Worm (Caenorhabditis elegans): ENCODE results near the gene srbc-71.

srbc-71 gene

DNA sequence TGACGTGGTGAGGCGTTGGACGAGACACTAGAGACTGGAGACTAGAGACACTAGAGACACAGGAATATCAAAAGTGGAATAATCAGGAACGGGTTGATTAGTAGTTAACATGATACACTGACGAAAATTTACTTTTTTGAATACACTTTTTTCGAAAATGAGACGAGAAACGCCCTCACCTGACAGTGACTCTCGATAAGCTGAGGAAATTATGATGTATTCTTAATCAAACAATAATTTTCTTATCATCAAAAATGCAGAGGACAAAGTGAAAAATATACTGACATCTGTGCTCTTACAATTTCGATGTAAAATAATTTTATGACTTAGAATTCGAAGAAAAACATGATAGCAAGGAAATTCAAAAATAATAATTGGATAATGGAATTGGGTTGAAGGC lies 33.7 kb upstream of the srbc-71 start:
- TF ChIP-seq him-1 (tag; optimal IDR thresholded peaks at IDR 0.05) = no peak
- no peak for TF ChIP-seq K12H6.12 (tag; optimal IDR thresholded peaks at IDR 0.05)
- no peak for TF ChIP-seq F22D6.2 (tag; optimal IDR thresholded peaks at IDR 0.05)
- no peak for TF ChIP-seq bed-1 (GFP tag; IDR thresholded peaks at IDR 0.05)
- peak; percentile 45 for TF ChIP-seq nhr-80 (tag; optimal IDR thresholded peaks at IDR 0.05)
- 0 out of 2 replicates have a peak, but pooled peaks have one; percentile 40 for TF ChIP-seq dox-1 (GFP tag; IDR thresholded peaks at IDR 0.05)

DNA sequence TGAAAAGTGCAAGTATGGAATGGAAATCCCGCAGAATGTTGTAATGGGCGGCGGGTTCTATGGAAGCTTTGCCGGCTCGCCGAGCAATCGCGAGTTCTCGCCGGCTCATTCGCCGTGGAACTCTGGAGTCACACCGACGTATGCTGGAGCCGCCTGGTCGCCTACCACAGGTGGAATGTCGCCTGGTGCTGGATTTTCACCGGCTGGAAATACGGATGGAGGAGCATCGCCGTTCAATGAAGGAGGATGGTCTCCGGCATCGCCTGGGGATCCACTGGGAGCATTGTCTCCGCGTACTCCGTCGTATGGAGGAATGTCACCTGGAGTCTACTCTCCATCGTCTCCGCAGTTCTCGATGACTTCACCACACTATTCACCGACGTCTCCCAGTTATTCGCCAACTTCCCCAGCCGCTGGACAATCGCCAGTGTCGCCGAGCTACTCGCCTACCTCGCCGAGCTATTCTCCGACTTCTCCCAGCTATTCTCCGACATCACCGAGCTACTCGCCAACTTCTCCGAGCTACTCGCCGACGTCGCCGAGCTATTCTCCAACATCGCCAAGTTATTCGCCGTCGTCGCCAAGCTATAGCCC lies 29.3 kb upstream of the srbc-71 start:
- TF ChIP-seq egrh-3 (GFP tag; IDR thresholded peaks at IDR 0.05) = peak; percentile 54; the same call in 1 of the 2 replicates
- TF ChIP-seq pbrm-1 (GFP tag; IDR thresholded peaks at IDR 0.05) = no peak
- peak; percentile 16 for TF ChIP-seq sptf-2 (GFP tag; optimal IDR thresholded peaks at IDR 0.05)
- TF ChIP-seq K12H6.12 (tag; optimal IDR thresholded peaks at IDR 0.05) = no peak
- peak; percentile 67 for TF ChIP-seq zfh-2 (GFP tag; conservative IDR thresholded peaks at IDR 0.05)
- no peak for TF ChIP-seq gei-17 (GFP tag; optimal IDR thresholded peaks at IDR 0.05)
- TF ChIP-seq sdz-38 (tag; optimal IDR thresholded peaks at IDR 0.05) = no peak
- no peak for TF ChIP-seq mel-28 (tag; optimal IDR thresholded peaks at IDR 0.05; ENCODE audit: borderline replicate concordance)
- no peak for TF ChIP-seq Y95B8A.8 (GFP tag; IDR thresholded peaks at IDR 0.05)

ce11 chrIV:4247770-4248169 lies 22.0 kb upstream of the srbc-71 start, which contains the start of gene ama-1:
Gene ama-1, plus strand, starts transcription at chrIV:4248070.
- TF ChIP-seq ccch-3 (GFP tag; optimal IDR thresholded peaks at IDR 0.05) = no peak
- TF ChIP-seq athp-1 (tag; optimal IDR thresholded peaks at IDR 0.05) = no peak
- TF ChIP-seq snpc-4 (GFP tag; optimal IDR thresholded peaks at IDR 0.05) = no peak
- TF ChIP-seq snpc-4 (tag; optimal IDR thresholded peaks at IDR 0.05) = no peak
- TF ChIP-seq lsl-1 (GFP tag; optimal IDR thresholded peaks at IDR 0.05) = peak; percentile 2
- no peak for TF ChIP-seq akir-1 (GFP tag; optimal IDR thresholded peaks at IDR 0.05)
- no peak for TF ChIP-seq mes-4 (tag; optimal IDR thresholded peaks at IDR 0.05)
- no peak for TF ChIP-seq snpc-1.1 (tag; optimal IDR thresholded peaks at IDR 0.05; ENCODE audit: insufficient read depth)
- TF ChIP-seq B0019.2 (GFP tag; conservative IDR thresholded peaks at IDR 0.05) = no peak
- TF ChIP-seq cebp-1 (GFP tag; IDR thresholded peaks at IDR 0.05) = no peak
- peak; percentile 72 for TF ChIP-seq cebp-1 (tag; optimal IDR thresholded peaks at IDR 0.05)
- TF ChIP-seq hmg-20 (GFP tag; IDR thresholded peaks at IDR 0.05) = no peak
- no peak for TF ChIP-seq pbrm-1 (GFP tag; IDR thresholded peaks at IDR 0.05)

DNA sequence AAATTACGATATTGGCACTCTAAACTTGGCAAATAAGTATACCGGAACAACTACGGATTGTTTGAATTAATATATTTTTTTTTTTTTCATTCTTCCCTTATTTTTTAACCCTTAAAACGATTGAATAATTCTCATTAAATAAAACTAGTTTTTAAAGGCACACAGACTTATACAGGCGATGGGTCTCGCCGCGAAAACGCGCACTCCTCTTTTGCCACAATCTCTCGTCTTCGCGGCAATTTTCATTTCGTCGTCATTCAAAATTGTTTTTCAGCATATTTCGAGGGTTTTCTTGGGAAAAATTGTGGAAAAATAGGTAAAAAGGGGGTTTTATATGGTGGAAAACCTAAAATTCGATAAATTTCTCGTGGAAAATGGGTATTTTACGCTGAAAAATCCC lies 21.6 kb upstream of the srbc-71 start:
- TF ChIP-seq F52B5.7 (tag; optimal IDR thresholded peaks at IDR 0.05) (no peak), C06A6.2 (GFP tag; conservative IDR thresholded peaks at IDR 0.05) (no peak), B0019.2 (GFP tag; conservative IDR thresholded peaks at IDR 0.05) (no peak), lin-35 (GFP tag; optimal IDR thresholded peaks at IDR 0.05) (peak in 1 of 3 experiments; percentile 60), dpl-1 (GFP tag; optimal IDR thresholded peaks at IDR 0.05) (peak; percentile 32), B0035.1 (tag; optimal IDR thresholded peaks at IDR 0.05) (no peak), aptf-2 (GFP tag; conservative IDR thresholded peaks at IDR 0.05) (no peak), nfya-1 (tag; optimal IDR thresholded peaks at IDR 0.05; ENCODE audit: borderline replicate concordance, insufficient read depth) (no peak), pbrm-1 (GFP tag; IDR thresholded peaks at IDR 0.05) (no peak), lsl-1 (GFP tag; optimal IDR thresholded peaks at IDR 0.05) (peak; percentile 54), somi-1 (GFP tag; optimal IDR thresholded peaks at IDR 0.05) (no peak), ztf-18 (tag; optimal IDR thresholded peaks at IDR 0.05) (no peak), lin-54 (GFP tag; optimal IDR thresholded peaks at IDR 0.05) (peak; percentile 38), nhr-27 (tag; optimal IDR thresholded peaks at IDR 0.05) (no peak), sea-2 (GFP tag; IDR thresholded peaks at IDR 0.05) (no peak), ccch-3 (GFP tag; optimal IDR thresholded peaks at IDR 0.05) (no peak), efl-1 (GFP tag; optimal IDR thresholded peaks at IDR 0.05) (peak; percentile 71), F33H1.4 (GFP tag; IDR thresholded peaks at IDR 0.05) (peak; percentile 90), lag-1 (GFP tag; IDR thresholded peaks at IDR 0.05) (no peak), tbx-9 (tag; optimal IDR thresholded peaks at IDR 0.05; ENCODE audit: borderline replicate concordance) (no peak), gei-17 (GFP tag; optimal IDR thresholded peaks at IDR 0.05) (no peak), repo-1 (tag; optimal IDR thresholded peaks at IDR 0.05) (no peak), snpc-1.1 (tag; optimal IDR thresholded peaks at IDR 0.05; ENCODE audit: insufficient read depth) (no peak), ztf-25 (GFP tag; IDR thresholded peaks at IDR 0.05) (no peak)

All from whole organism, young adult.